Worm (Caenorhabditis elegans) whole organism, mixed stage, embryonic: ENCODE measurements around the gene T06E4.7.

Experiments
- M03D4.4 ChIP-seq: sonication (generic microtip); optimal IDR thresholded peaks from 2 replicates; lab custom pipeline; 2017; ENCODE audit warnings: mild to moderate bottlenecking, missing genetic modification characterization, missing compliant biosample characterization
- blmp-1 ChIP-seq: fragments of 150-350 bp; optimal IDR thresholded peaks from 2 replicates; lab custom pipeline; 2014; ENCODE audit warnings: missing biosample characterization, missing genetic modification characterization
- ceh-39 ChIP-seq: fragments of 150-350 bp; optimal IDR thresholded peaks from 2 replicates; lab custom pipeline; 2014; ENCODE audit warnings: missing biosample characterization, missing genetic modification characterization
- ceh-43 ChIP-seq: fragments of 200-800 bp; sonication (Bioruptor generic); optimal IDR thresholded peaks from 2 replicates; lab custom pipeline; 2018; ENCODE audit warnings: mild to moderate bottlenecking, missing genetic modification characterization, moderate library complexity, missing compliant biosample characterization
- ceh-83 ChIP-seq: fragments of 200-800 bp; sonication (Bioruptor generic); optimal IDR thresholded peaks from 2 replicates; lab custom pipeline; 2018; ENCODE audit warnings: mild to moderate bottlenecking, missing genetic modification characterization, missing compliant biosample characterization
- ces-1 ChIP-seq: fragments of 150-350 bp; optimal IDR thresholded peaks from 2 replicates; lab custom pipeline; 2014; ENCODE audit warnings: missing biosample characterization, missing genetic modification reagents, missing genetic modification characterization
- cnd-1 ChIP-seq: fragments of 200-800 bp; sonication (Bioruptor generic); optimal IDR thresholded peaks from 2 replicates; lab custom pipeline; 2018; ENCODE audit warnings: mild to moderate bottlenecking, missing genetic modification characterization, missing compliant biosample characterization
- drap-1 ChIP-seq: fragments of 200-800 bp; sonication (Bioruptor generic); optimal IDR thresholded peaks from 3 replicates; lab custom pipeline; 2018; ENCODE audit warnings: mild to moderate bottlenecking, missing genetic modification characterization, missing compliant biosample characterization
- elt-1 ChIP-seq: sonication (generic microtip); optimal IDR thresholded peaks from 2 replicates; lab custom pipeline; 2017; ENCODE audit warnings: missing genetic modification characterization, mild to moderate bottlenecking, missing compliant biosample characterization, antibody characterized with exemption, moderate library complexity, borderline replicate concordance; ENCODE audit not compliant: insufficient read depth
- elt-3 ChIP-seq: fragments of 150-350 bp; optimal IDR thresholded peaks from 2 replicates; lab custom pipeline; 2014; ENCODE audit warnings: missing biosample characterization, missing genetic modification characterization
- ham-2 ChIP-seq: fragments of 200-800 bp; sonication (Bioruptor generic); optimal IDR thresholded peaks from 2 replicates; lab custom pipeline; 2018; ENCODE audit warnings: mild to moderate bottlenecking, missing genetic modification characterization, missing compliant biosample characterization
- hlh-1 ChIP-seq: fragments of 150-350 bp; optimal IDR thresholded peaks from 2 replicates; lab custom pipeline; 2014; ENCODE audit warnings: missing biosample characterization, missing genetic modification reagents, missing genetic modification characterization
- lin-32 ChIP-seq: fragments of 200-800 bp; sonication (Bioruptor generic); optimal IDR thresholded peaks from 2 replicates; lab custom pipeline; 2018; ENCODE audit warnings: mild to moderate bottlenecking, missing genetic modification characterization, missing compliant biosample characterization
- lsy-2 ChIP-seq: fragments of 150-350 bp; optimal IDR thresholded peaks from 2 replicates; lab custom pipeline; 2014; ENCODE audit warnings: missing biosample characterization, missing genetic modification characterization
- mab-5 ChIP-seq: fragments of 150-350 bp; optimal IDR thresholded peaks from 2 replicates; lab custom pipeline; 2014; ENCODE audit warnings: missing biosample characterization, missing genetic modification characterization
- mls-2 ChIP-seq: sonication (generic microtip); optimal IDR thresholded peaks from 2 replicates; lab custom pipeline; 2016; ENCODE audit warnings: mild to moderate bottlenecking, missing genetic modification characterization, moderate library complexity, missing compliant biosample characterization
- nhr-2 ChIP-seq: fragments of 150-350 bp; optimal IDR thresholded peaks from 2 replicates; lab custom pipeline; 2014; ENCODE audit warnings: missing biosample characterization, missing genetic modification characterization
- nhr-237 ChIP-seq: fragments of 150-350 bp; optimal IDR thresholded peaks from 2 replicates; lab custom pipeline; 2014; ENCODE audit warnings: missing biosample characterization, missing genetic modification characterization
- nhr-28 ChIP-seq: fragments of 150-350 bp; optimal IDR thresholded peaks from 2 replicates; lab custom pipeline; 2014; ENCODE audit warnings: missing biosample characterization, missing genetic modification characterization
- nhr-76 ChIP-seq: sonication (generic microtip); optimal IDR thresholded peaks from 2 replicates; lab custom pipeline; 2017; ENCODE audit warnings: missing biosample characterization, missing genetic modification characterization
- pha-4 ChIP-seq: fragments of 150-350 bp; optimal IDR thresholded peaks from 2 replicates; lab custom pipeline; 2018; ENCODE audit warnings: missing biosample characterization, missing genetic modification reagents, missing genetic modification characterization
- sem-2 ChIP-seq: fragments of 200-800 bp; sonication (Bioruptor generic); optimal IDR thresholded peaks from 2 replicates; lab custom pipeline; 2018; ENCODE audit warnings: mild to moderate bottlenecking, missing genetic modification characterization, missing compliant biosample characterization
- sptf-1 ChIP-seq: sonication (generic microtip); optimal IDR thresholded peaks from 2 replicates; lab custom pipeline; 2017; ENCODE audit warnings: mild to moderate bottlenecking, missing genetic modification characterization, moderate library complexity, missing compliant biosample characterization
- tbx-8 ChIP-seq: fragments of 200-800 bp; sonication (Bioruptor generic); optimal IDR thresholded peaks from 2 replicates; lab custom pipeline; 2018; ENCODE audit warnings: mild to moderate bottlenecking, missing genetic modification characterization, moderate library complexity, missing compliant biosample characterization
- unc-120 ChIP-seq: sonication (generic microtip); optimal IDR thresholded peaks from 2 replicates; lab custom pipeline; 2017; ENCODE audit warnings: missing genetic modification characterization, missing compliant biosample characterization; ENCODE audit not compliant: poor library complexity, severe bottlenecking
- unc-39 ChIP-seq: fragments of 150-350 bp; optimal IDR thresholded peaks from 2 replicates; lab custom pipeline; 2014; ENCODE audit warnings: missing biosample characterization, missing genetic modification characterization
- unc-62 ChIP-seq: fragments of 150-350 bp; optimal IDR thresholded peaks from 2 replicates; lab custom pipeline; 2014; ENCODE audit warnings: missing biosample characterization, missing genetic modification reagents, missing genetic modification characterization
- zip-8 ChIP-seq: fragments of 150-350 bp; optimal IDR thresholded peaks from 2 replicates; lab custom pipeline; 2014; ENCODE audit warnings: missing biosample characterization, missing genetic modification characterization
- ztf-11 ChIP-seq: fragments of 150-350 bp; optimal IDR thresholded peaks from 2 replicates; lab custom pipeline; 2014; ENCODE audit warnings: missing biosample characterization, missing genetic modification characterization

Gene T06E4.7

ce11 chrV:9625122-9625521, 1.1 kb upstream of the T06E4.7 start, which contains the start of gene idpc-4:
idpc-4 (plus strand) TSS chrV:9625422.
- no peak for TF ChIP-seq pha-4 (tag; lab: Kevin White, UChicago)
- TF ChIP-seq drap-1 (GFP tag; lab: Kevin White, UChicago) = no peak
- TF ChIP-seq mls-2 (tag; lab: Kevin White, UChicago) = no peak
- TF ChIP-seq sem-2 (GFP tag; lab: Kevin White, UChicago) = no peak

- TF ChIP-seq ceh-43 (GFP tag; lab: Kevin White, UChicago) (no peak), nhr-76 (tag; lab: Kevin White, UChicago) (no peak), pha-4 (tag; lab: Kevin White, UChicago) (no peak), unc-120 (tag; lab: Kevin White, UChicago) (no peak), unc-39 (no peak), hlh-1 (tag; lab: Kevin White, UChicago) (no peak), nhr-237 (tag; lab: Kevin White, UChicago) (no peak), nhr-28 (tag; lab: Kevin White, UChicago) (no peak), drap-1 (GFP tag; lab: Kevin White, UChicago) (no peak), ceh-83 (GFP tag; lab: Kevin White, UChicago) (no peak), ces-1 (GFP tag; lab: Kevin White, UChicago) (no peak), tbx-8 (GFP tag; lab: Kevin White, UChicago) (no peak), unc-62 (GFP tag; lab: Kevin White, UChicago) (no peak)
- TF ChIP-seq, all 35 proteins: peak for 0
These were observed 2.4 kb downstream of the T06E4.7 start for ce11 chrV:9628603-9629002.

DNA sequence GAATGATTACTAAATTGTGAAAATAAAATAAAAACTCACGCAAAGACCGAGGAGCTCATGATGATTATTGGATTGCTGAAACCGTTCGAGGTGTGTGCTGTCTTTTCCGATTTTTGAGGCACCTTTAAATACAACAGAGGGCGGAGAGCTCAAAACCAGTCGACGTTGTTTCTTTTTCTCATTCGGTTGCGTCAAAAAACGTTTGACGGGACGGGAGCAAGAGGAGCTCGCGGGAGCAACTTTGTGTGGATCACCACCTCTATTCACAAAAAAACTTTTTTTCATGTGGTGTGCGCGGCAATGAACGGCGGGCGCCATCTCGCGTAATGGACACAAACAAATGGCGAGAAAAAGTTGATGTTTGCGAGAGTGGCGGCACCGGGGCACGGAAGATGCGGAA, 2.9 kb downstream of the T06E4.7 start, which contains the start of gene idpc-3:
idpc-3 (minus strand) TSS at position 101 of the 400 bp plus-strand sequence.
- no peak for TF ChIP-seq sptf-1
- no peak for TF ChIP-seq pha-4 (tag; lab: Kevin White, UChicago)
- TF ChIP-seq ceh-39 (tag; lab: Kevin White, UChicago) = no peak
- TF ChIP-seq lsy-2 (tag; lab: Kevin White, UChicago) = no peak
- no peak for TF ChIP-seq mab-5
- TF ChIP-seq mls-2 (tag; lab: Kevin White, UChicago) = no peak
- no peak for TF ChIP-seq ham-2 (GFP tag; lab: Kevin White, UChicago)
- TF ChIP-seq nhr-2 (tag; lab: Kevin White, UChicago) = no peak
- TF ChIP-seq cnd-1 (tag; lab: Kevin White, UChicago) = no peak
- TF ChIP-seq lin-32 (GFP tag; lab: Kevin White, UChicago) = no peak
- TF ChIP-seq unc-120 (tag; lab: Kevin White, UChicago) = no peak
- TF ChIP-seq elt-3 (tag; lab: Kevin White, UChicago) = no peak
- TF ChIP-seq unc-39 = no peak
- TF ChIP-seq nhr-28 (tag; lab: Kevin White, UChicago) = no peak
- TF ChIP-seq drap-1 (GFP tag; lab: Kevin White, UChicago) = no peak

- no peak for TF ChIP-seq lin-32 (GFP tag; lab: Kevin White, UChicago)
- TF ChIP-seq sptf-1 = no peak
- TF ChIP-seq ceh-43 (GFP tag; lab: Kevin White, UChicago) = no peak
- TF ChIP-seq cnd-1 (tag; lab: Kevin White, UChicago) = no peak
- TF ChIP-seq ztf-11 (tag; lab: Kevin White, UChicago) = no peak
- no peak for TF ChIP-seq zip-8 (tag; lab: Kevin White, UChicago)
- TF ChIP-seq nhr-28 (tag; lab: Kevin White, UChicago) = no peak
- TF ChIP-seq elt-1 (tag; lab: Kevin White, UChicago) = no peak
- no peak for TF ChIP-seq M03D4.4
- no peak for TF ChIP-seq nhr-76 (tag; lab: Kevin White, UChicago)
- no peak for TF ChIP-seq unc-62 (GFP tag; lab: Kevin White, UChicago)
- no peak for TF ChIP-seq ces-1 (GFP tag; lab: Kevin White, UChicago)
- TF ChIP-seq ceh-83 (GFP tag; lab: Kevin White, UChicago) = no peak
- no peak for TF ChIP-seq lsy-2 (tag; lab: Kevin White, UChicago)
- no peak for TF ChIP-seq unc-120 (tag; lab: Kevin White, UChicago)
These were observed 3.4 kb downstream of the T06E4.7 start, which contains the start of gene col-146 for ce11 chrV:9629643-9630042. col-146 (plus strand) TSS chrV:9629943.

DNA sequence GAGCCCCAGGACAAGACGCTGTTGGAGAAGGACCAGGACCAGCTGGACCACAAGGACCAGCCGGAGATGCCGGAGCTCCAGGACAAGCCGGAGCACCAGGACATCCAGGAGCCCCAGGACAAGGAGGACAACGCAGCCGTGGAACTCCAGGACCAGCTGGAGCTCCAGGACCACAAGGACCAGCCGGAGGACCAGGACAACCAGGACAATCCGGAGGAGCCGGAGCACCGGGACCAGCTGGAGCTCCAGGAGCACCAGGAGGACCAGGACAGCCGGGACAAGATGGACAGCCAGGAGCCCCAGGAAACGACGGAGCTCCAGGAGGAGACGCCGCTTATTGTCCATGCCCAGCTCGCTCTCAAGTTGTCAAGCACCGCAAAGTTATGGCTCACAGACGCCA, 4.3 kb downstream of the T06E4.7 start:
- TF ChIP-seq unc-62 (GFP tag; lab: Kevin White, UChicago) (no peak), elt-3 (tag; lab: Kevin White, UChicago) (no peak), lin-32 (GFP tag; lab: Kevin White, UChicago) (no peak), blmp-1 (tag; lab: Kevin White, UChicago) (no peak), nhr-76 (tag; lab: Kevin White, UChicago) (no peak), elt-1 (tag; lab: Kevin White, UChicago) (no peak), ceh-83 (GFP tag; lab: Kevin White, UChicago) (no peak), sem-2 (GFP tag; lab: Kevin White, UChicago) (no peak), nhr-237 (tag; lab: Kevin White, UChicago) (no peak), hlh-1 (tag; lab: Kevin White, UChicago) (no peak)
